Worm (Caenorhabditis elegans): ENCODE data around the gene W06G6.11.
"Not testable (repeated sequence)": the region's sequence is repeated elsewhere in the genome, so short reads cannot be mapped to it uniquely, and the experiment has no call there.

The W06G6.11 gene

DNA sequence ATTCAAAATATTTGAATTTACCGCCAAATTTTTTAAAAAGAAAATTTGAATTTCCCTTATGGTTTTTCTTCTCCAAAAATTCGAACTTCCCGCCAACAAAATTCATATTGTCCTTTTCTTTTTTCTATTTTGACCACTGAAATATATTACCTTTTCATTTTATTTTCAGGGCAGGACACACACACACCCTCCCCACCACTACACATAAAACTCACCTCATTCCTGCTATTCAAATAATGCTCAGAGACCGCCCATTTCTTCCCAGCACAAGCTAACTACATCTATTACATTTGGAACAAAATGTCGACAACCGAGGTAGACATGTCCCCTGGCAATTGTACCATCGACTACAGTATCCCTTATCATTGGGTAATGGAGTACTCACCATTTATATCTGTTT lies 5.1 kb upstream of the W06G6.11 start, which contains the start of gene W06G6.15:
Gene W06G6.15, plus strand, starts transcription at position 301 of the 400 bp plus-strand sequence.
- not testable (repeated sequence) for TF ChIP-seq efl-1 (GFP tag; optimal IDR thresholded peaks at IDR 0.05); snpc-1.1 (tag; optimal IDR thresholded peaks at IDR 0.05; ENCODE audit: insufficient read depth); egl-44 (GFP tag; IDR thresholded peaks at IDR 0.05)

DNA sequence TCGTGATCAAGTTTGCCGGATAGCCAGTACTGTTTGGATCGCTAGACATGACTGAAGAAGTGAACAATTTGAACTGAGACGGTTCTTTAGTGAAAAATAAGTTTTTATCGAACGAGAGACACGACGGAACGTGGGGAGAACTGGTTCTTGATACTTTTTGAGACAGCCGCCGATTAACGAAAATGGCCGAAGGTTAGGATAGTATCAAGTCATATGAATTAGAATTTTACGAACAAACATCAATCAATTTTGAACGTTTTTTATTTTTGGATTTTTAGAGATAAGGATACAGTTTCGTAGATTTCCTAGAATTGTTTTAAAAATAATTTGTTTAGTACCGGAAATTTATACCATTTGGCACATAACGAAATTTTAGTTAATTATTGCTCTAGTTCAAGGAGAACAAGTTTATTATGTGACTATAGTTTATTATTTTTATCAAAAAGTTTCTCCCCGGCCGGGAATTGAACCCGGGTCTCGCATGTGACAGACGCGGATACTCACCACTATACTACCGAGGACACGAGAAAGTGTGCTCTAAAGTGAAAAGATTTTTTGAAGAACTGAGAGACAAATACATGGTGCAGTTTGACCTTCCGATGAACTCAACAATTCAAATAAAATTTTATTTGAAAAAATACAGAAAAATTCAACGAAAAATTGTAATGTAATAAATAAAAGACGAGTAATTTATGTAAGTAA lies 632 bp downstream of the W06G6.11 start, which contains the start of gene W06G6.20:
Gene W06G6.20, minus strand, starts transcription at position 51 of the 702 bp plus-strand sequence.
- peak; percentile 72 for TF ChIP-seq die-1 (tag; optimal IDR thresholded peaks at IDR 0.05)
- peak; percentile 86 for TF ChIP-seq lin-26 (GFP tag; IDR thresholded peaks at IDR 0.05)
- TF ChIP-seq pbrm-1 (GFP tag; IDR thresholded peaks at IDR 0.05), result peak; percentile 63; the same call in 1 of the 2 replicates
- no peak for TF ChIP-seq ztf-3 (GFP tag; optimal IDR thresholded peaks at IDR 0.05)
- peak; percentile 3 for TF ChIP-seq madf-10 (tag; optimal IDR thresholded peaks at IDR 0.05)
- peak; percentile 20 for TF ChIP-seq ZK185.1 (tag; optimal IDR thresholded peaks at IDR 0.05; ENCODE audit: poor library complexity, severe bottlenecking)
- peak in 1 of 2 experiments; percentile 44 for TF ChIP-seq let-607 (tag; optimal IDR thresholded peaks at IDR 0.05)
- TF ChIP-seq mxl-1 (tag; optimal IDR thresholded peaks at IDR 0.05), result peak; percentile 24
- peak; percentile 61; the same call in 1 of the 2 replicates for TF ChIP-seq ztf-25 (GFP tag; IDR thresholded peaks at IDR 0.05)
- no peak for TF ChIP-seq attf-5 (GFP tag; optimal IDR thresholded peaks at IDR 0.05)
- TF ChIP-seq dox-1 (GFP tag; IDR thresholded peaks at IDR 0.05), result 0 out of 2 replicates have a peak, but pooled peaks have one; percentile 18
- TF ChIP-seq hmg-20 (GFP tag; IDR thresholded peaks at IDR 0.05), result no peak
- peak; percentile 90 for TF ChIP-seq tbp1 (GFP tag; optimal IDR thresholded peaks at IDR 0.05)
- TF ChIP-seq cebp-1 (GFP tag; IDR thresholded peaks at IDR 0.05), result no peak
- TF ChIP-seq cebp-1 (tag; optimal IDR thresholded peaks at IDR 0.05), result peak; percentile 31
- peak; percentile 50; the same call in 1 of the 2 replicates for TF ChIP-seq hmg-1.2 (GFP tag; IDR thresholded peaks at IDR 0.05)
- TF ChIP-seq nfyb-1 (GFP tag; IDR thresholded peaks at IDR 0.05), result 0 out of 2 replicates have a peak, but pooled peaks have one; percentile 47
- TF ChIP-seq nhr-80 (tag; optimal IDR thresholded peaks at IDR 0.05), result peak; percentile 3
- TF ChIP-seq F57A8.1 (GFP tag; optimal IDR thresholded peaks at IDR 0.05), result no peak
- peak; percentile 39 for TF ChIP-seq nhr-90 (tag; optimal IDR thresholded peaks at IDR 0.05)
- peak; percentile 65 for TF ChIP-seq snpc-1.3 (tag; optimal IDR thresholded peaks at IDR 0.05; ENCODE audit: insufficient read depth)
- TF ChIP-seq T07F8.4 (tag; optimal IDR thresholded peaks at IDR 0.05), result peak; percentile 40
- peak; percentile 74 for TF ChIP-seq him-1 (tag; optimal IDR thresholded peaks at IDR 0.05)
- TF ChIP-seq F23B12.7 (tag; optimal IDR thresholded peaks at IDR 0.05; ENCODE audit: insufficient read depth), result peak; percentile 70
- peak in 1 of 2 experiments; percentile 11 for TF ChIP-seq rec-8 (tag; optimal IDR thresholded peaks at IDR 0.05)
- TF ChIP-seq D2030.7 (GFP tag; IDR thresholded peaks at IDR 0.05), result 0 out of 2 replicates have a peak, but pooled peaks have one; percentile 22
- no peak for TF ChIP-seq atf-7 (tag; optimal IDR thresholded peaks at IDR 0.05)
- peak; percentile 20; the same call in 1 of the 2 replicates for TF ChIP-seq hsf-1 (GFP tag; IDR thresholded peaks at IDR 0.05)
- TF ChIP-seq ztf-28 (GFP tag; IDR thresholded peaks at IDR 0.05), result no peak
- TF ChIP-seq rpc-1 (optimal IDR thresholded peaks at IDR 0.05), result peak; percentile 71
- TF ChIP-seq rpc-1 (tag; optimal IDR thresholded peaks at IDR 0.05), result peak; percentile 90
- TF ChIP-seq attf-6 (GFP tag; IDR thresholded peaks at IDR 0.05), result peak; percentile 79
- peak; percentile 75 for TF ChIP-seq snpc-1.1 (tag; optimal IDR thresholded peaks at IDR 0.05; ENCODE audit: insufficient read depth)
- peak; percentile 75 for TF ChIP-seq B0261.1 (tag; optimal IDR thresholded peaks at IDR 0.05)
- peak; percentile 44 for TF ChIP-seq snpc-4 (GFP tag; optimal IDR thresholded peaks at IDR 0.05)
- peak in 3 of 4 experiments; percentile 29 to 85 (median 76) for TF ChIP-seq snpc-4 (tag; optimal IDR thresholded peaks at IDR 0.05)
- peak; percentile 22 for TF ChIP-seq lsy-27 (tag; optimal IDR thresholded peaks at IDR 0.05; ENCODE audit: borderline replicate concordance, insufficient read depth)
- peak; percentile 59 for TF ChIP-seq snpc-3.4 (tag; optimal IDR thresholded peaks at IDR 0.05)
- TF ChIP-seq lin-35 (GFP tag; optimal IDR thresholded peaks at IDR 0.05), result no peak
- peak; percentile 37 for TF ChIP-seq ztf-18 (tag; optimal IDR thresholded peaks at IDR 0.05)
- peak; percentile 10 for TF ChIP-seq lin-54 (GFP tag; optimal IDR thresholded peaks at IDR 0.05)
